Worm (Caenorhabditis elegans): Measurements from ENCODE around the gene F54D5.3.

The F54D5.3 gene

DNA sequence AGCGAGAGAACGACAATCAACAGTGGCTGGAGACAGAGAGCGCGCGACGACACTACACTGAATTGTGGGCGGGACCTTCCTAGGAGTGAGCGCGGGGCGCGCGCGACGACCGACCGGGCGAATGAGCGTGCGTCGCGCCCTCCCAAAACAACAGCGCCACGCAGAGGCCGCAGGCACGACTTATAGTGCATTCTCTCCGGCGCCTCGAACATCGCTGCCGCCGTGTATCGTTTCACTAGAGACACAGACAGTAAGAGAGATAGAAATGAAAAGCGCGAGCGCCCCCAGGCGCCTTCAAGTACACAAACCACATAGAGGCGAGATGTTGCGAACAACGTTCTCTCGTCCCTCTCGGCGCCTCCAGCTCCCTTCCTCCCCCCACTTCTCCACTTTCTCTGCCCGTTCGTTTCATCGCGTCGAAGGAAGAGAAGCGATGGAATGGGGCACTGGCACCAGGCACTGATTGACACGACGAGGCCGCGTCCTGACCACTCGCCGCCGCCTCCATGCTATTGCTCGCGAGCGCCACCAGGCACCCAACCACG is 48.4 kb downstream of the F54D5.3 start (continued):
- TF ChIP-seq lin-35 (GFP tag; optimal IDR thresholded peaks at IDR 0.05): peak in 1 of 3 experiments; percentile 36
- TF ChIP-seq attf-5 (GFP tag; optimal IDR thresholded peaks at IDR 0.05): peak; percentile 87
- TF ChIP-seq aptf-3 (GFP tag; IDR thresholded peaks at IDR 0.05): no peak
- TF ChIP-seq hsf-1 (GFP tag; IDR thresholded peaks at IDR 0.05): no peak
- no peak for TF ChIP-seq mel-28 (tag; optimal IDR thresholded peaks at IDR 0.05; ENCODE audit: borderline replicate concordance)
- no peak for TF ChIP-seq hlh-12 (tag; optimal IDR thresholded peaks at IDR 0.05)
- TF ChIP-seq cebp-1 (GFP tag; IDR thresholded peaks at IDR 0.05): peak; percentile 71
- peak; percentile 89 for TF ChIP-seq cebp-1 (tag; optimal IDR thresholded peaks at IDR 0.05)
- no peak for TF ChIP-seq C17E4.6 (GFP tag; IDR thresholded peaks at IDR 0.05)
- TF ChIP-seq B0261.1 (tag; optimal IDR thresholded peaks at IDR 0.05): no peak
- TF ChIP-seq xnd-1 (tag; optimal IDR thresholded peaks at IDR 0.05): no peak
- no peak for TF ChIP-seq sea-2 (GFP tag; IDR thresholded peaks at IDR 0.05)
- TF ChIP-seq zim-3 (tag; optimal IDR thresholded peaks at IDR 0.05): no peak
- no peak for TF ChIP-seq F33H1.4 (GFP tag; IDR thresholded peaks at IDR 0.05)
- TF ChIP-seq nhr-27 (tag; optimal IDR thresholded peaks at IDR 0.05): no peak
- no peak for TF ChIP-seq ztf-28 (GFP tag; IDR thresholded peaks at IDR 0.05)
- TF ChIP-seq dpff-1 (tag; optimal IDR thresholded peaks at IDR 0.05): no peak
- no peak for TF ChIP-seq lsl-1 (GFP tag; optimal IDR thresholded peaks at IDR 0.05)
- TF ChIP-seq B0035.1 (tag; optimal IDR thresholded peaks at IDR 0.05): peak; percentile 76
- TF ChIP-seq ZK185.1 (tag; optimal IDR thresholded peaks at IDR 0.05; ENCODE audit: poor library complexity, severe bottlenecking): peak; percentile 66
- TF ChIP-seq F57C9.4 (tag; optimal IDR thresholded peaks at IDR 0.05): no peak
- peak; percentile 77 for TF ChIP-seq somi-1 (GFP tag; optimal IDR thresholded peaks at IDR 0.05)
- TF ChIP-seq hrde-1 (tag; optimal IDR thresholded peaks at IDR 0.05; ENCODE audit: borderline replicate concordance): no peak
- no peak for TF ChIP-seq ceh-79 (tag; optimal IDR thresholded peaks at IDR 0.05)
- TF ChIP-seq ceh-27 (GFP tag; optimal IDR thresholded peaks at IDR 0.05): peak; percentile 59
- TF ChIP-seq athp-1 (tag; optimal IDR thresholded peaks at IDR 0.05): no peak
- no peak for TF ChIP-seq ceh-40 (GFP tag; IDR thresholded peaks at IDR 0.05)
- no peak for TF ChIP-seq C06A6.2 (GFP tag; conservative IDR thresholded peaks at IDR 0.05)
- TF ChIP-seq atf-7 (tag; optimal IDR thresholded peaks at IDR 0.05): peak; percentile 90
- TF ChIP-seq sdz-38 (tag; optimal IDR thresholded peaks at IDR 0.05): no peak
- no peak for TF ChIP-seq lin-26 (GFP tag; IDR thresholded peaks at IDR 0.05)
- no peak for TF ChIP-seq F57A8.1 (GFP tag; optimal IDR thresholded peaks at IDR 0.05)
- peak; percentile 50 for TF ChIP-seq die-1 (tag; optimal IDR thresholded peaks at IDR 0.05)
- TF ChIP-seq pbrm-1 (GFP tag; IDR thresholded peaks at IDR 0.05): 0 out of 2 replicates have a peak, but pooled peaks have one; percentile 55
- no peak for TF ChIP-seq Y53G8AR.9 (GFP tag; conservative IDR thresholded peaks at IDR 0.05)
- TF ChIP-seq nhr-120 (GFP tag; IDR thresholded peaks at IDR 0.05): no peak
- TF ChIP-seq bed-1 (GFP tag; IDR thresholded peaks at IDR 0.05): no peak
- no peak for TF ChIP-seq rcor-1 (GFP tag; IDR thresholded peaks at IDR 0.05)
- TF ChIP-seq ztf-26 (tag; optimal IDR thresholded peaks at IDR 0.05): peak; percentile 88
- no peak for TF ChIP-seq sptf-2 (GFP tag; optimal IDR thresholded peaks at IDR 0.05)
- no peak for TF ChIP-seq snpc-1.1 (tag; optimal IDR thresholded peaks at IDR 0.05; ENCODE audit: insufficient read depth)
- TF ChIP-seq repo-1 (tag; optimal IDR thresholded peaks at IDR 0.05): peak; percentile 39
- no peak for TF ChIP-seq pha-4 (tag; optimal IDR thresholded peaks at IDR 0.05)
- 0 out of 2 replicates have a peak, but pooled peaks have one; percentile 36 for TF ChIP-seq madf-3 (GFP tag; IDR thresholded peaks at IDR 0.05)
- TF ChIP-seq nfya-1 (tag; optimal IDR thresholded peaks at IDR 0.05; ENCODE audit: borderline replicate concordance, insufficient read depth): no peak

Measured in whole organism, young adult.